Worm (Caenorhabditis elegans) whole organism, midembryonic: Measurements from ENCODE around the gene clc-11.

Experiments
- T22C8.4 ChIP-seq: fragments of 200-800 bp; sonication (Bioruptor generic); IDR thresholded peaks from 2 replicates; pipeline ENCODE4 v1.3.6; 2022; ENCODE audit warnings: missing genetic modification characterization, missing compliant biosample characterization
- cog-1 ChIP-seq: sonication (generic microtip); optimal IDR thresholded peaks from 2 replicates; lab custom pipeline; 2016; ENCODE audit warnings: missing genetic modification characterization, missing compliant biosample characterization
- flt-1 ChIP-seq: fragments of 200-800 bp; sonication (Bioruptor generic); IDR thresholded peaks from 2 replicates; pipeline ENCODE4 v1.3.6; 2022; ENCODE audit warnings: missing genetic modification characterization, missing compliant biosample characterization
- klf-2 ChIP-seq: fragments of 200-800 bp; sonication (Bioruptor generic); conservative IDR thresholded peaks from 2 replicates; pipeline ENCODE4 v1.3.6; 2022; ENCODE audit warnings: missing genetic modification reagents, missing genetic modification characterization, missing compliant biosample characterization
- med-1 ChIP-seq: sonication (generic microtip); optimal IDR thresholded peaks from 2 replicates; lab custom pipeline; 2017; ENCODE audit warnings: missing genetic modification characterization, mild to moderate bottlenecking, missing compliant biosample characterization, antibody characterized with exemption, missing genetic modification reagents; ENCODE audit not compliant: insufficient read depth
- ref-1 ChIP-seq: fragments of 200-800 bp; sonication (Bioruptor generic); conservative IDR thresholded peaks from 2 replicates; pipeline ENCODE4 v1.3.6; 2022; ENCODE audit warnings: missing genetic modification reagents, missing genetic modification characterization, missing compliant biosample characterization
- tab-1 ChIP-seq: fragments of 200-800 bp; sonication (Bioruptor generic); IDR thresholded peaks from 2 replicates; pipeline ENCODE4 v1.3.6; 2022; ENCODE audit warnings: missing genetic modification characterization, missing compliant biosample characterization
- ztf-23 ChIP-seq: fragments of 200-800 bp; sonication (Bioruptor generic); IDR thresholded peaks from 2 replicates; pipeline ENCODE4 v1.3.6; 2022; ENCODE audit warnings: missing genetic modification reagents, missing genetic modification characterization, missing compliant biosample characterization
- ztf-29 ChIP-seq: fragments of 200-800 bp; sonication (Bioruptor generic); IDR thresholded peaks from 2 replicates; pipeline ENCODE4 v1.3.6; 2022; ENCODE audit warnings: missing genetic modification reagents, missing genetic modification characterization, missing compliant biosample characterization

The clc-11 gene

ce11 chrV:16148805-16149204, 9.4 kb upstream of the clc-11 start, which contains the start of gene F10A3.4:
Gene F10A3.4, plus strand, starts transcription at chrV:16149105.
- TF ChIP-seq ref-1 (GFP tag; lab: Robert Waterston, UW) (no peak), flt-1 (GFP tag; lab: Robert Waterston, UW) (no peak), med-1 (GFP tag; lab: Kevin White, UChicago) (no peak), ztf-29 (GFP tag; lab: Robert Waterston, UW) (no peak), ztf-23 (GFP tag; lab: Robert Waterston, UW) (no peak), cog-1 (tag; lab: Kevin White, UChicago) (no peak), T22C8.4 (no peak), klf-2 (GFP tag; lab: Robert Waterston, UW) (no peak), tab-1 (GFP tag; lab: Robert Waterston, UW) (no peak)

ce11 chrV:16145009-16145408, 5.6 kb upstream of the clc-11 start:
- no peak for TF ChIP-seq ref-1 (GFP tag; lab: Robert Waterston, UW)
- TF ChIP-seq ztf-29 (GFP tag; lab: Robert Waterston, UW) = no peak
- no peak for TF ChIP-seq tab-1 (GFP tag; lab: Robert Waterston, UW)
- TF ChIP-seq med-1 (GFP tag; lab: Kevin White, UChicago) = no peak

ce11 chrV:16143066-16143581, 3.7 kb upstream of the clc-11 start, which contains the start of gene fbxa-88:
Gene fbxa-88, minus strand, starts transcription at chrV:16143116.
- TF ChIP-seq cog-1 (tag; lab: Kevin White, UChicago) (no peak), med-1 (GFP tag; lab: Kevin White, UChicago) (no peak), tab-1 (GFP tag; lab: Robert Waterston, UW) (no peak)

- TF ChIP-seq flt-1 (GFP tag; lab: Robert Waterston, UW) (no peak), tab-1 (GFP tag; lab: Robert Waterston, UW) (no peak), cog-1 (tag; lab: Kevin White, UChicago) (no peak), klf-2 (GFP tag; lab: Robert Waterston, UW) (no peak), T22C8.4 (no peak), ztf-29 (GFP tag; lab: Robert Waterston, UW) (no peak), ref-1 (GFP tag; lab: Robert Waterston, UW) (no peak), ztf-23 (GFP tag; lab: Robert Waterston, UW) (no peak), med-1 (GFP tag; lab: Kevin White, UChicago) (no peak)
Observed at ce11 chrV:16142371-16142770, 2.9 kb upstream of the clc-11 start, which contains the start of gene fbxa-18. Gene fbxa-18, plus strand, starts transcription at chrV:16142671.

ce11 chrV:16141071-16141470, 1.6 kb upstream of the clc-11 start, which contains the start of gene clc-32:
Gene clc-32, minus strand, starts transcription at chrV:16141171.
- TF ChIP-seq ztf-29 (GFP tag; lab: Robert Waterston, UW) (no peak), T22C8.4 (no peak), tab-1 (GFP tag; lab: Robert Waterston, UW) (no peak), med-1 (GFP tag; lab: Kevin White, UChicago) (no peak), cog-1 (tag; lab: Kevin White, UChicago) (no peak), flt-1 (GFP tag; lab: Robert Waterston, UW) (no peak), ref-1 (GFP tag; lab: Robert Waterston, UW) (no peak), ztf-23 (GFP tag; lab: Robert Waterston, UW) (no peak), klf-2 (GFP tag; lab: Robert Waterston, UW) (no peak)

ce11 chrV:16137043-16137442, 2.4 kb downstream of the clc-11 start, which contains the start of gene F44G3.7:
Gene F44G3.7, minus strand, starts transcription at chrV:16137143.
- no peak for TF ChIP-seq klf-2 (GFP tag; lab: Robert Waterston, UW)
- TF ChIP-seq ref-1 (GFP tag; lab: Robert Waterston, UW) = no peak
- no peak for TF ChIP-seq tab-1 (GFP tag; lab: Robert Waterston, UW)
- TF ChIP-seq med-1 (GFP tag; lab: Kevin White, UChicago) = no peak
- no peak for TF ChIP-seq ztf-29 (GFP tag; lab: Robert Waterston, UW)
- no peak for TF ChIP-seq T22C8.4
- TF ChIP-seq flt-1 (GFP tag; lab: Robert Waterston, UW) = no peak

ce11 chrV:16132705-16133104, 6.7 kb downstream of the clc-11 start, which contains the start of gene fbxa-144:
Gene fbxa-144, minus strand, starts transcription at chrV:16132805.
- no peak for TF ChIP-seq cog-1 (tag; lab: Kevin White, UChicago)
- no peak for TF ChIP-seq klf-2 (GFP tag; lab: Robert Waterston, UW)
- TF ChIP-seq ztf-29 (GFP tag; lab: Robert Waterston, UW) = no peak
- TF ChIP-seq ref-1 (GFP tag; lab: Robert Waterston, UW) = no peak

- TF ChIP-seq flt-1 (GFP tag; lab: Robert Waterston, UW) (no peak), tab-1 (GFP tag; lab: Robert Waterston, UW) (no peak), ztf-29 (GFP tag; lab: Robert Waterston, UW) (no peak), cog-1 (tag; lab: Kevin White, UChicago) (no peak), klf-2 (GFP tag; lab: Robert Waterston, UW) (no peak), ztf-23 (GFP tag; lab: Robert Waterston, UW) (no peak), med-1 (GFP tag; lab: Kevin White, UChicago) (no peak), T22C8.4 (no peak), ref-1 (GFP tag; lab: Robert Waterston, UW) (no peak)
Observed at ce11 chrV:16132215-16132614, 7.2 kb downstream of the clc-11 start.

- no peak for TF ChIP-seq ref-1 (GFP tag; lab: Robert Waterston, UW)
- TF ChIP-seq med-1 (GFP tag; lab: Kevin White, UChicago) = no peak
- TF ChIP-seq cog-1 (tag; lab: Kevin White, UChicago) = no peak
- no peak for TF ChIP-seq ztf-23 (GFP tag; lab: Robert Waterston, UW)
- no peak for TF ChIP-seq T22C8.4
- TF ChIP-seq klf-2 (GFP tag; lab: Robert Waterston, UW) = no peak
- no peak for TF ChIP-seq tab-1 (GFP tag; lab: Robert Waterston, UW)
- TF ChIP-seq ztf-29 (GFP tag; lab: Robert Waterston, UW) = no peak
- TF ChIP-seq flt-1 (GFP tag; lab: Robert Waterston, UW) = no peak
Observed at ce11 chrV:16131249-16131648, 8.2 kb downstream of the clc-11 start, which contains the start of gene fbxa-142. Gene fbxa-142, minus strand, starts transcription at chrV:16131349.
